Fruit fly (Drosophila melanogaster): Measurements from ENCODE around the gene CG14050.

Gene CG14050

dm6 chrX:2317347-2317832 lies 8.6 kb downstream of the CG14050 start (continued):
- TF ChIP-seq CG16813 (GFP tag; IDR thresholded peaks at IDR 0.05; ENCODE audit: partially characterized antibody) (no peak), crc (GFP tag; optimal IDR thresholded peaks at IDR 0.05) (no peak), nerfin-1 (tag; optimal IDR thresholded peaks at IDR 0.05) (no peak), CG15073 (GFP tag; optimal IDR thresholded peaks at IDR 0.05) (no peak), tup (GFP tag; optimal IDR thresholded peaks at IDR 0.05) (no peak), dati (GFP tag; IDR thresholded peaks at IDR 0.05) (no peak), Scr (GFP tag; IDR thresholded peaks at IDR 0.05; ENCODE audit: partially characterized antibody) (peak; percentile 31), zfh2 (GFP tag; optimal IDR thresholded peaks at IDR 0.05) (no peak), CG14965 (GFP tag; optimal IDR thresholded peaks at IDR 0.05; ENCODE audit: borderline replicate concordance) (no peak), NFAT (GFP tag; IDR thresholded peaks at IDR 0.05) (no peak), CG9609 (GFP tag; optimal IDR thresholded peaks at IDR 0.05) (no peak), CG17186 (GFP tag; optimal IDR thresholded peaks at IDR 0.05) (no peak), ab (GFP tag; optimal IDR thresholded peaks at IDR 0.05) (no peak), ranshi (GFP tag; IDR thresholded peaks at IDR 0.05) (no peak), danr (GFP tag; IDR thresholded peaks at IDR 0.05) (no peak), Sin3A (optimal IDR thresholded peaks at IDR 0.05) (no peak), CG1024 (GFP tag; IDR thresholded peaks at IDR 0.05) (no peak), CG7928 (GFP tag; optimal IDR thresholded peaks at IDR 0.05) (no peak), pros (GFP tag; optimal IDR thresholded peaks at IDR 0.05) (peak; percentile 97), D19A (tag; optimal IDR thresholded peaks at IDR 0.05) (no peak), CG34224 (GFP tag; IDR thresholded peaks at IDR 0.05; ENCODE audit: partially characterized antibody) (peak; percentile 62), mirr (GFP tag; optimal IDR thresholded peaks at IDR 0.05) (peak; percentile 58), CG13624 (GFP tag; optimal IDR thresholded peaks at IDR 0.05) (no peak), gce (GFP tag; IDR thresholded peaks at IDR 0.05) (no peak), CG11093 (GFP tag; IDR thresholded peaks at IDR 0.05) (no peak), Hmx (GFP tag; optimal IDR thresholded peaks at IDR 0.05) (no peak), CHES-1-like (GFP tag; optimal IDR thresholded peaks at IDR 0.05) (no peak), CG10565 (GFP tag; optimal IDR thresholded peaks at IDR 0.05) (no peak), CG6765 (GFP tag; optimal IDR thresholded peaks at IDR 0.05) (no peak), dm (GFP tag; optimal IDR thresholded peaks at IDR 0.05) (no peak), usp (GFP tag; optimal IDR thresholded peaks at IDR 0.05) (no peak), HmgZ (tag; optimal IDR thresholded peaks at IDR 0.05) (peak; percentile 36), prd (optimal IDR thresholded peaks at IDR 0.05) (no peak), prd (GFP tag; IDR thresholded peaks at IDR 0.05) (no peak), CG13287 (GFP tag; IDR thresholded peaks at IDR 0.05; ENCODE audit: partially characterized antibody) (peak; percentile 49; the same call in 1 of the 2 replicates), row (GFP tag; IDR thresholded peaks at IDR 0.05) (no peak; the same call in 2 of the 3 replicates), Fer3 (tag; optimal IDR thresholded peaks at IDR 0.05) (no peak), CG10274 (GFP tag; optimal IDR thresholded peaks at IDR 0.05) (no peak), CG6813 (GFP tag; optimal IDR thresholded peaks at IDR 0.05) (peak; percentile 22), CG4820 (GFP tag; optimal IDR thresholded peaks at IDR 0.05) (no peak), fd102C (GFP tag; optimal IDR thresholded peaks at IDR 0.05) (no peak), NC2α (GFP tag; optimal IDR thresholded peaks at IDR 0.05) (no peak), fu2 (GFP tag; optimal IDR thresholded peaks at IDR 0.05) (no peak), MBD-R2 (GFP tag; IDR thresholded peaks at IDR 0.05) (no peak), ftz-f1 (GFP tag; optimal IDR thresholded peaks at IDR 0.05) (peak; percentile 63), CG10462 (GFP tag; optimal IDR thresholded peaks at IDR 0.05) (no peak), ro (GFP tag; IDR thresholded peaks at IDR 0.05) (no peak), dimm (GFP tag; IDR thresholded peaks at IDR 0.05) (no peak), Hmr (GFP tag; optimal IDR thresholded peaks at IDR 0.05) (no peak), CG18011 (GFP tag; optimal IDR thresholded peaks at IDR 0.05) (no peak), insv (GFP tag; optimal IDR thresholded peaks at IDR 0.05) (no peak), CG3163 (GFP tag; optimal IDR thresholded peaks at IDR 0.05) (peak; percentile 94)
